Fruit fly (Drosophila melanogaster) whole organism, pupa: ENCODE measurements around the gene CG13088.

Source experiments
- CG13204 ChIP-seq: fragments of 200-800 bp; sonication (Bioruptor generic); optimal IDR thresholded peaks from 2 replicates; lab custom pipeline; 2018; ENCODE audit warnings: missing biosample characterization, mild to moderate bottlenecking, missing genetic modification characterization, moderate library complexity
- CG14655 ChIP-seq: fragments of 200-800 bp; sonication (Bioruptor generic); optimal IDR thresholded peaks from 3 replicates; lab custom pipeline; 2017; ENCODE audit warnings: mild to moderate bottlenecking, missing biosample characterization, missing genetic modification reagents, missing genetic modification characterization
- CG17806 ChIP-seq: fragments of 200-800 bp; sonication (Bioruptor generic); optimal IDR thresholded peaks from 2 replicates; lab custom pipeline; 2018; ENCODE audit warnings: missing biosample characterization, mild to moderate bottlenecking, missing genetic modification characterization, moderate library complexity
- CG32121 ChIP-seq: fragments of 200-800 bp; sonication (Bioruptor generic); IDR thresholded peaks from 2 replicates; pipeline ENCODE4 v1.3.6; 2022; ENCODE audit warnings: missing biosample characterization, missing genetic modification characterization
- CG34367 ChIP-seq: fragments of 200-800 bp; sonication (Bioruptor generic); optimal IDR thresholded peaks from 2 replicates; lab custom pipeline; 2018; ENCODE audit warnings: missing biosample characterization, mild to moderate bottlenecking, missing genetic modification characterization
- CG4496 ChIP-seq: fragments of 200-800 bp; sonication (Bioruptor generic); IDR thresholded peaks from 3 replicates; pipeline ENCODE4 v1.3.6; 2022; ENCODE audit warnings: missing biosample characterization, missing genetic modification characterization
- CG8301 ChIP-seq: fragments of 200-800 bp; sonication (Bioruptor generic); optimal IDR thresholded peaks from 2 replicates; lab custom pipeline; 2018; ENCODE audit warnings: missing biosample characterization, mild to moderate bottlenecking, missing genetic modification characterization
- CG9948 ChIP-seq: fragments of 200-800 bp; sonication (Bioruptor generic); optimal IDR thresholded peaks from 2 replicates; lab custom pipeline; 2018; ENCODE audit warnings: missing biosample characterization, mild to moderate bottlenecking, missing genetic modification characterization, moderate library complexity
- D1 ChIP-seq: fragments of 200-800 bp; sonication (Bioruptor generic); optimal IDR thresholded peaks from 2 replicates; lab custom pipeline; 2018; ENCODE audit warnings: missing biosample characterization, mild to moderate bottlenecking, missing genetic modification characterization, moderate library complexity
- EcR ChIP-seq: fragments of 200-800 bp; sonication (Bioruptor generic); optimal IDR thresholded peaks from 3 replicates; lab custom pipeline; 2019; ENCODE audit warnings: missing biosample characterization, missing genetic modification characterization, mild to moderate bottlenecking, moderate library complexity, missing genetic modification reagents
- Ets98B ChIP-seq: fragments of 200-800 bp; sonication (Bioruptor generic); IDR thresholded peaks from 2 replicates; pipeline ENCODE4 v1.3.6; 2022; ENCODE audit warnings: missing biosample characterization, missing genetic modification characterization
- Pif1A ChIP-seq: fragments of 200-800 bp; sonication (Bioruptor generic); optimal IDR thresholded peaks from 3 replicates; lab custom pipeline; 2016; ENCODE audit warnings: missing biosample characterization, missing genetic modification characterization
- Pif1B ChIP-seq: fragments of 200-800 bp; sonication (Bioruptor generic); optimal IDR thresholded peaks from 3 replicates; lab custom pipeline; 2016; ENCODE audit warnings: missing biosample characterization, missing genetic modification characterization
- rn ChIP-seq: fragments of 200-800 bp; sonication (Bioruptor generic); IDR thresholded peaks from 2 replicates; pipeline ENCODE4 v1.3.6; 2022; ENCODE audit warnings: missing biosample characterization, missing genetic modification characterization

DNA sequence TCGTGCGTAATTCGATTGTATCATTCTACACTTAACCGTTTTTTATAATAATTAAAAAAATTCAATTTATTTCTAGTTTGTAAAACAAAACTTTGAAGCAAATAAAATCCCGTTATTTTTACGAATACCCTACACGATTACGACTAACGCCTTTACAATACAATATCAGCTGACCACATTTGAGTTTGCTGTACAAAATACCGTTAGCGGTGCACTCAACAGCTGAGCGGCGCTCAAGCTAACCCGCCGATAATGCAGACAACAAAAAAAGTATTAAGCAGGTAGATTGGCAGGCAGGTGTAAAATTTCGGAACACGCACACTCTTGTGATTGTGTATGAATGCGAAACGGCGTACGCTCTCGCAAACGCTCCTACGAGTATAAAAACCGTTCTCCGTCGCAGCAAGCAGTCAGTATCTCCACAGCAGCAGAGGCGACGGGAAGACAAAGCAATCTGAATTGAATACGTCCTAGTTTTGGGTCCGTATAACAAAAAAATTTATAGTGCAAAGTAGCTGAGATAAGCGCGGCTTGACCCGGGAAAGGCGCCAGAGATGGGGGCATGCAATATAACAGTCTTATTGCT, 33.0 kb downstream of the CG13088 start, which contains the start of gene Acer:
- TF ChIP-seq CG9948 (tag; lab: Kevin White, UChicago), result no peak
- no peak for TF ChIP-seq CG17806 (tag; lab: Kevin White, UChicago)
- TF ChIP-seq CG8301 (tag; lab: Kevin White, UChicago), result no peak
- TF ChIP-seq Pif1B (GFP tag; lab: Kevin White, UChicago), result no peak
- TF ChIP-seq Pif1A (GFP tag; lab: Kevin White, UChicago), result no peak
- peak; percentile 1 for TF ChIP-seq EcR (GFP tag; lab: Kevin White, UChicago)
- 0 out of 3 replicates have a peak, but pooled peaks have one; percentile 19 for TF ChIP-seq CG4496 (GFP tag; lab: Robert Waterston, UW)
- TF ChIP-seq CG13204 (GFP tag; lab: Kevin White, UChicago), result no peak
- no peak for TF ChIP-seq CG34367
- TF ChIP-seq D1 (tag; lab: Kevin White, UChicago), result no peak
- no peak for TF ChIP-seq CG14655
- TF ChIP-seq rn (GFP tag; lab: Robert Waterston, UW), result no peak
- 0 out of 2 replicates have a peak, but pooled peaks have one; percentile 16 for TF ChIP-seq CG32121
- TF ChIP-seq Ets98B, result peak; percentile 32; the same call in 1 of the 2 replicates
